Worm (Caenorhabditis elegans) whole organism, late embryonic: Measurements from ENCODE around the gene C39B10.4.

ENCODE experiments used
- ahr-1 ChIP-seq: sonication (generic microtip); optimal IDR thresholded peaks from 2 replicates; lab custom pipeline; 2016; ENCODE audit warnings: missing genetic modification characterization, missing compliant biosample characterization
- ceh-14 ChIP-seq: sonication (generic microtip); optimal IDR thresholded peaks from 2 replicates; lab custom pipeline; 2016; ENCODE audit warnings: missing genotype, missing genetic modification characterization, missing compliant biosample characterization
- ceh-34 ChIP-seq: sonication (generic microtip); optimal IDR thresholded peaks from 2 replicates; lab custom pipeline; 2016; ENCODE audit warnings: mild to moderate bottlenecking, missing genetic modification characterization, missing compliant biosample characterization
- elt-4 ChIP-seq: sonication (generic microtip); optimal IDR thresholded peaks from 2 replicates; lab custom pipeline; 2016; ENCODE audit warnings: missing genetic modification characterization, missing compliant biosample characterization
- fkh-10 ChIP-seq: fragments of 150-350 bp; optimal IDR thresholded peaks from 2 replicates; lab custom pipeline; 2014; ENCODE audit warnings: missing biosample characterization, missing genetic modification reagents, missing genetic modification characterization
- nfya-1 ChIP-seq: sonication (generic microtip); optimal IDR thresholded peaks from 2 replicates; lab custom pipeline; 2017; ENCODE audit warnings: missing genetic modification characterization, mild to moderate bottlenecking, missing compliant biosample characterization, antibody characterized with exemption, moderate library complexity
- pha-4 ChIP-seq: fragments of 150-350 bp; optimal IDR thresholded peaks from 2 replicates; lab custom pipeline; 2018; ENCODE audit warnings: missing biosample characterization, missing genetic modification reagents, missing genetic modification characterization

ce11 chrX:10404051-10404450 is 40.8 kb upstream of the C39B10.4 start:
- no peak for TF ChIP-seq fkh-10 (GFP tag; lab: Kevin White, UChicago)
- TF ChIP-seq elt-4 (tag; lab: Kevin White, UChicago) = no peak
- TF ChIP-seq ceh-14 (tag; lab: Kevin White, UChicago) = no peak
- no peak for TF ChIP-seq ceh-34
- no peak for TF ChIP-seq pha-4 (tag; lab: Kevin White, UChicago)
- TF ChIP-seq ahr-1 = no peak
- TF ChIP-seq nfya-1 (tag; lab: Kevin White, UChicago) = no peak
